Fruit fly (Drosophila melanogaster) whole organism, embryonic: Measurements from ENCODE around the gene FucTC.

Experiments
- Blimp-1 ChIP-seq: fragments of 200-800 bp; sonication (Bioruptor generic); optimal IDR thresholded peaks from 3 replicates; lab custom pipeline; 2018; ENCODE audit warnings: missing biosample characterization, missing genetic modification characterization, mild to moderate bottlenecking, moderate library complexity, missing genetic modification reagents
- CG10267 ChIP-seq: fragments of 200-800 bp; sonication (Bioruptor generic); optimal IDR thresholded peaks from 2 replicates; lab custom pipeline; 2018; ENCODE audit warnings: missing biosample characterization, mild to moderate bottlenecking, missing genetic modification characterization, moderate library complexity
- CG10462 ChIP-seq: fragments of 200-800 bp; sonication (Bioruptor generic); optimal IDR thresholded peaks from 2 replicates; lab custom pipeline; 2016; ENCODE audit warnings: missing biosample characterization, missing genetic modification characterization
- CG10979 ChIP-seq: fragments of 200-800 bp; sonication (Bioruptor generic); optimal IDR thresholded peaks from 2 replicates; lab custom pipeline; 2018; ENCODE audit warnings: missing biosample characterization, mild to moderate bottlenecking, missing genetic modification characterization, moderate library complexity
- CG11456 ChIP-seq: fragments of 200-800 bp; sonication (Bioruptor generic); IDR thresholded peaks from 3 replicates; pipeline ENCODE4 v1.3.6; 2022; ENCODE audit warnings: missing biosample characterization, missing genetic modification characterization
- CG11723 ChIP-seq: fragments of 200-800 bp; sonication (Bioruptor generic); optimal IDR thresholded peaks from 2 replicates; lab custom pipeline; 2017; ENCODE audit warnings: missing biosample characterization, mild to moderate bottlenecking, missing genetic modification characterization
- CG12659 ChIP-seq: fragments of 200-800 bp; sonication (Bioruptor generic); optimal IDR thresholded peaks from 3 replicates; lab custom pipeline; 2017; ENCODE audit warnings: mild to moderate bottlenecking, missing biosample characterization, missing genetic modification reagents, missing genetic modification characterization
- CG12942 ChIP-seq: fragments of 200-800 bp; sonication (Bioruptor generic); optimal IDR thresholded peaks from 3 replicates; lab custom pipeline; 2016; ENCODE audit warnings: missing biosample characterization, missing genetic modification characterization
- CG13775 ChIP-seq: fragments of 200-800 bp; sonication (Bioruptor generic); optimal IDR thresholded peaks from 3 replicates; lab custom pipeline; 2017; ENCODE audit warnings: missing biosample characterization, mild to moderate bottlenecking, missing genetic modification characterization
- CG14441 ChIP-seq: fragments of 200-800 bp; sonication (Bioruptor generic); IDR thresholded peaks from 2 replicates; pipeline ENCODE4 v1.3.6; 2022; ENCODE audit warnings: missing biosample characterization, missing genetic modification characterization
- CG1647 ChIP-seq: fragments of 200-800 bp; sonication (Bioruptor generic); optimal IDR thresholded peaks from 3 replicates; lab custom pipeline; 2016; ENCODE audit warnings: missing biosample characterization, missing genetic modification characterization
- CG16815 ChIP-seq: fragments of 200-800 bp; sonication (Bioruptor generic); optimal IDR thresholded peaks from 3 replicates; lab custom pipeline; 2017; ENCODE audit warnings: missing biosample characterization, mild to moderate bottlenecking, missing genetic modification characterization
- CG17359 ChIP-seq: fragments of 200-800 bp; sonication (Bioruptor generic); optimal IDR thresholded peaks from 3 replicates; lab custom pipeline; 2018; ENCODE audit warnings: missing biosample characterization, mild to moderate bottlenecking, missing genetic modification characterization, moderate library complexity
- CG18011 ChIP-seq: fragments of 200-800 bp; sonication (Bioruptor generic); optimal IDR thresholded peaks from 2 replicates; lab custom pipeline; 2017; ENCODE audit warnings: missing biosample characterization, missing genetic modification characterization, mild to moderate bottlenecking, moderate library complexity, missing genotype
- CG18619 ChIP-seq: fragments of 200-800 bp; sonication (Bioruptor generic); optimal IDR thresholded peaks from 3 replicates; lab custom pipeline; 2017; ENCODE audit warnings: missing biosample characterization, mild to moderate bottlenecking, missing genetic modification characterization
- CG31441 ChIP-seq: fragments of 200-800 bp; sonication (Bioruptor generic); IDR thresholded peaks from 2 replicates; pipeline ENCODE4 v1.3.6; 2022; ENCODE audit warnings: missing biosample characterization, missing genetic modification characterization
- CG32532 ChIP-seq: fragments of 200-800 bp; sonication (Bioruptor generic); IDR thresholded peaks from 2 replicates; pipeline ENCODE4 v1.3.6; 2022; ENCODE audit warnings: missing biosample characterization, missing genetic modification characterization
- CG34224 ChIP-seq: fragments of 200-800 bp; sonication (Bioruptor generic); IDR thresholded peaks from 3 replicates; pipeline ENCODE4 v1.3.6; 2022; ENCODE audit warnings: missing biosample characterization, missing genetic modification characterization; ENCODE audit not compliant: partially characterized antibody
- CG3838 ChIP-seq: fragments of 200-800 bp; sonication (Bioruptor generic); optimal IDR thresholded peaks from 3 replicates; lab custom pipeline; 2016; ENCODE audit warnings: missing biosample characterization, missing genetic modification characterization
- CG6791 ChIP-seq: fragments of 200-800 bp; sonication (Bioruptor generic); IDR thresholded peaks from 3 replicates; pipeline ENCODE4 v1.3.6; 2022; ENCODE audit warnings: missing biosample characterization, missing genetic modification characterization; ENCODE audit not compliant: partially characterized antibody
- CG8290 ChIP-seq, 3 experiments: fragments of 200-800 bp; sonication (Bioruptor generic); optimal IDR thresholded peaks; 2 replicates each; lab custom pipeline; 2016 to 2019; ENCODE audit warnings: missing biosample characterization in 3 of 3, missing genetic modification characterization in 3 of 3, mild to moderate bottlenecking in 2 of 3, moderate library complexity in 1 of 3
- CG8388 ChIP-seq: fragments of 200-800 bp; sonication (Bioruptor generic); optimal IDR thresholded peaks from 2 replicates; lab custom pipeline; 2019; ENCODE audit warnings: missing biosample characterization, mild to moderate bottlenecking, missing genetic modification characterization, moderate library complexity
- CG9932 ChIP-seq: fragments of 200-800 bp; sonication (Bioruptor generic); IDR thresholded peaks from 2 replicates; pipeline ENCODE4 v1.3.6; 2022; ENCODE audit warnings: missing biosample characterization, missing genetic modification characterization
- Dip2 ChIP-seq: fragments of 200-800 bp; sonication (Bioruptor generic); IDR thresholded peaks from 2 replicates; pipeline ENCODE4 v1.3.6; 2022; ENCODE audit warnings: missing biosample characterization, missing genetic modification characterization
- Dref ChIP-seq: fragments of 200-800 bp; sonication (Bioruptor generic); IDR thresholded peaks from 2 replicates; pipeline ENCODE4 v1.3.6; 2022; ENCODE audit warnings: missing biosample characterization, missing genetic modification characterization
- Ets97D ChIP-seq: fragments of 200-800 bp; sonication (Bioruptor generic); optimal IDR thresholded peaks from 3 replicates; lab custom pipeline; 2016; ENCODE audit warnings: missing biosample characterization, missing genetic modification characterization
- H2.0 ChIP-seq: fragments of 200-800 bp; sonication (Bioruptor generic); IDR thresholded peaks from 2 replicates; pipeline ENCODE4 v1.3.6; 2022; ENCODE audit warnings: missing biosample characterization, missing genetic modification characterization
- HLH4C ChIP-seq: fragments of 200-800 bp; sonication (Bioruptor generic); IDR thresholded peaks from 3 replicates; pipeline ENCODE4 v1.3.6; 2022; ENCODE audit warnings: missing biosample characterization, missing genetic modification characterization; ENCODE audit not compliant: partially characterized antibody
- HmgD ChIP-seq: fragments of 200-800 bp; sonication (Bioruptor generic); optimal IDR thresholded peaks from 3 replicates; lab custom pipeline; 2016; ENCODE audit warnings: missing biosample characterization, missing genetic modification characterization
- Pdp1 ChIP-seq, 2 experiments: fragments of 200-800 bp; sonication (Bioruptor generic); optimal IDR thresholded peaks; 3 replicates each; lab custom pipeline; 2016; ENCODE audit warnings: missing biosample characterization in 2 of 2, missing genetic modification characterization in 2 of 2, mild to moderate bottlenecking in 1 of 2, moderate library complexity in 1 of 2
- Scr ChIP-seq: fragments of 200-800 bp; sonication (Bioruptor generic); IDR thresholded peaks from 2 replicates; pipeline ENCODE4 v1.3.6; 2022; ENCODE audit warnings: missing biosample characterization, missing genetic modification characterization; ENCODE audit not compliant: partially characterized antibody
- al ChIP-seq: fragments of 200-800 bp; sonication (Bioruptor generic); IDR thresholded peaks from 2 replicates; pipeline ENCODE4 v1.3.6; 2022; ENCODE audit warnings: missing biosample characterization, missing genetic modification characterization
- ap ChIP-seq: fragments of 200-800 bp; sonication (Bioruptor generic); IDR thresholded peaks from 2 replicates; pipeline ENCODE4 v1.3.6; 2022; ENCODE audit warnings: missing biosample characterization, missing genetic modification characterization
- bsh ChIP-seq, 2 experiments: fragments of 200-800 bp; sonication (Bioruptor generic); optimal IDR thresholded peaks; 2 replicates each; lab custom pipeline; 2017 to 2018; ENCODE audit warnings: mild to moderate bottlenecking in 2 of 2, missing biosample characterization in 2 of 2, missing genetic modification characterization in 2 of 2, moderate library complexity in 1 of 2
- esg ChIP-seq: fragments of 200-800 bp; sonication (Bioruptor generic); conservative IDR thresholded peaks from 2 replicates; pipeline ENCODE4 v1.3.6; 2022; ENCODE audit warnings: missing biosample characterization, missing genetic modification characterization
- gem ChIP-seq: fragments of 200-800 bp; sonication (Bioruptor generic); optimal IDR thresholded peaks from 2 replicates; lab custom pipeline; 2019; ENCODE audit warnings: missing biosample characterization, mild to moderate bottlenecking, missing genetic modification characterization, moderate library complexity
- hb ChIP-seq: fragments of 200-800 bp; sonication (Bioruptor generic); IDR thresholded peaks from 3 replicates; pipeline ENCODE4 v1.3.6; 2022; ENCODE audit warnings: missing biosample characterization, missing genetic modification characterization; ENCODE audit not compliant: partially characterized antibody
- hbn ChIP-seq: fragments of 200-800 bp; sonication (Bioruptor generic); IDR thresholded peaks from 2 replicates; pipeline ENCODE4 v1.3.6; 2022; ENCODE audit warnings: missing biosample characterization, missing genetic modification characterization; ENCODE audit not compliant: partially characterized antibody
- insv ChIP-seq, 2 experiments: fragments of 200-800 bp; sonication (Bioruptor generic); optimal IDR thresholded peaks; 3 replicates each; lab custom pipeline; 2016 to 2018; ENCODE audit warnings: missing biosample characterization in 2 of 2, missing genetic modification characterization in 2 of 2
- inv ChIP-seq: fragments of 200-800 bp; sonication (Bioruptor generic); IDR thresholded peaks from 2 replicates; pipeline ENCODE4 v1.3.6; 2022; ENCODE audit warnings: missing biosample characterization, missing genetic modification characterization; ENCODE audit not compliant: partially characterized antibody
- kah ChIP-seq: fragments of 200-800 bp; sonication (Bioruptor generic); optimal IDR thresholded peaks from 2 replicates; lab custom pipeline; 2018; ENCODE audit warnings: missing biosample characterization, mild to moderate bottlenecking, missing genetic modification characterization
- ken ChIP-seq: fragments of 200-800 bp; sonication (Bioruptor generic); IDR thresholded peaks from 3 replicates; pipeline ENCODE4 v1.3.6; 2022; ENCODE audit warnings: missing biosample characterization, missing genetic modification characterization
- klu ChIP-seq: fragments of 200-800 bp; sonication (Bioruptor generic); IDR thresholded peaks from 2 replicates; pipeline ENCODE4 v1.3.6; 2022; ENCODE audit warnings: missing biosample characterization, missing genetic modification characterization
- sens ChIP-seq: fragments of 200-800 bp; sonication (Bioruptor generic); peaks from one replicate; lab custom pipeline; 2016; ENCODE audit warnings: missing biosample characterization, missing genetic modification characterization
- shn ChIP-seq: fragments of 200-800 bp; sonication (Bioruptor generic); optimal IDR thresholded peaks from 3 replicates; lab custom pipeline; 2016; ENCODE audit warnings: missing biosample characterization, missing genetic modification characterization
- sob ChIP-seq: fragments of 200-800 bp; sonication (Bioruptor generic); IDR thresholded peaks from 2 replicates; pipeline ENCODE4 v1.3.6; 2022; ENCODE audit warnings: missing biosample characterization, missing genetic modification characterization
- tna ChIP-seq: fragments of 200-800 bp; sonication (Bioruptor generic); IDR thresholded peaks from 2 replicates; pipeline ENCODE4 v1.3.6; 2022; ENCODE audit warnings: missing biosample characterization, missing genetic modification characterization; ENCODE audit not compliant: partially characterized antibody
- unc-4 ChIP-seq: fragments of 200-800 bp; sonication (Bioruptor generic); IDR thresholded peaks from 2 replicates; pipeline ENCODE4 v1.3.6; 2022; ENCODE audit warnings: missing biosample characterization, missing genetic modification characterization; ENCODE audit not compliant: partially characterized antibody
- vvl ChIP-seq: fragments of 200-800 bp; sonication (Bioruptor generic); IDR thresholded peaks from 2 replicates; pipeline ENCODE4 v1.3.6; 2022; ENCODE audit warnings: missing biosample characterization, missing genetic modification characterization

Gene FucTC

dm6 chrX:23007399-23007798 is 3.7 kb downstream of the FucTC start (continued):
- TF ChIP-seq HLH4C (GFP tag; lab: Robert Waterston, UW) = peak; percentile 97
- TF ChIP-seq CG17359 (tag; lab: Kevin White, UChicago) = peak; percentile 15
- TF ChIP-seq CG1647 (GFP tag; lab: Kevin White, UChicago) = no peak
- peak; percentile 55 for TF ChIP-seq gem
- peak; percentile 95 for TF ChIP-seq Scr (GFP tag; lab: Robert Waterston, UW)
- TF ChIP-seq Ets97D = peak; percentile 52
- peak; percentile 96 for TF ChIP-seq hbn (GFP tag; lab: Robert Waterston, UW)
- peak; percentile 30 for TF ChIP-seq CG13775 (GFP tag; lab: Kevin White, UChicago)
- peak in 1 of 2 experiments; percentile 25 for TF ChIP-seq bsh (GFP tag; optimal IDR thresholded peaks at IDR 0.05; lab: Kevin White, UChicago)
- peak; percentile 40; the same call in 1 of the 2 replicates for TF ChIP-seq vvl (GFP tag; lab: Robert Waterston, UW)
- no peak for TF ChIP-seq CG11456 (GFP tag; lab: Robert Waterston, UW)
- peak in 1 of 2 experiments; percentile 13 for TF ChIP-seq Pdp1 (GFP tag; optimal IDR thresholded peaks at IDR 0.05; lab: Kevin White, UChicago)
- TF ChIP-seq CG31441 (GFP tag; lab: Robert Waterston, UW) = 0 out of 2 replicates have a peak, but pooled peaks have one; percentile 17
- TF ChIP-seq ken (GFP tag; lab: Robert Waterston, UW) = no peak
- 0 out of 2 replicates have a peak, but pooled peaks have one; percentile 33 for TF ChIP-seq al (GFP tag; lab: Robert Waterston, UW)
- peak; percentile 94 for TF ChIP-seq Dref
- peak; percentile 50 for TF ChIP-seq CG12659 (GFP tag; lab: Kevin White, UChicago)
- peak; percentile 99 for TF ChIP-seq CG6791 (GFP tag; lab: Robert Waterston, UW)
- peak; percentile 27 for TF ChIP-seq HmgD (GFP tag; lab: Kevin White, UChicago)
- no peak for TF ChIP-seq CG11723 (GFP tag; lab: Kevin White, UChicago)
- TF ChIP-seq CG16815 (GFP tag; lab: Kevin White, UChicago) = no peak
- no peak for TF ChIP-seq kah (GFP tag; lab: Kevin White, UChicago)
- TF ChIP-seq Dip2 (GFP tag; lab: Robert Waterston, UW) = no peak
- no peak for TF ChIP-seq insv (GFP tag; optimal IDR thresholded peaks at IDR 0.05; lab: Kevin White, UChicago)
- TF ChIP-seq CG32532 (GFP tag; lab: Robert Waterston, UW) = peak; percentile 56
- TF ChIP-seq CG9932 (GFP tag; lab: Robert Waterston, UW) = peak; percentile 79
- no peak for TF ChIP-seq esg (GFP tag; lab: Robert Waterston, UW)
- peak; percentile 7 for TF ChIP-seq CG10979 (tag; lab: Kevin White, UChicago)
- no peak for TF ChIP-seq shn (GFP tag; lab: Kevin White, UChicago)
- TF ChIP-seq tna (GFP tag; lab: Robert Waterston, UW) = peak; percentile 98
- peak; percentile 96 for TF ChIP-seq CG34224 (GFP tag; lab: Robert Waterston, UW)
- TF ChIP-seq inv (GFP tag; lab: Robert Waterston, UW) = peak; percentile 98
- TF ChIP-seq CG10462 = no peak
- TF ChIP-seq CG8388 (GFP tag; lab: Kevin White, UChicago) = peak; percentile 34
- no peak for TF ChIP-seq CG3838 (GFP tag; lab: Kevin White, UChicago)
- TF ChIP-seq unc-4 = peak; percentile 92
- 0 out of 2 replicates have a peak, but pooled peaks have one; percentile 11 for TF ChIP-seq CG14441
- TF ChIP-seq sob (GFP tag; lab: Robert Waterston, UW) = peak; percentile 46; the same call in 1 of the 2 replicates
- TF ChIP-seq CG18619 (GFP tag; lab: Kevin White, UChicago) = no peak
- TF ChIP-seq H2.0 (GFP tag; lab: Robert Waterston, UW) = 0 out of 2 replicates have a peak, but pooled peaks have one; percentile 33
- TF ChIP-seq CG10267 (tag; lab: Kevin White, UChicago) = peak; percentile 60
- TF ChIP-seq CG8290 (GFP tag; optimal IDR thresholded peaks at IDR 0.05; lab: Kevin White, UChicago) = peak; percentile 30
- TF ChIP-seq CG8290 (tag; optimal IDR thresholded peaks at IDR 0.05; lab: Kevin White, UChicago) = peak in 1 of 2 experiments; percentile 60
- peak; percentile 20 for TF ChIP-seq Blimp-1 (GFP tag; lab: Kevin White, UChicago)
- TF ChIP-seq klu (GFP tag; lab: Robert Waterston, UW) = peak; percentile 17; the same call in 1 of the 2 replicates
- TF ChIP-seq ap = 0 out of 2 replicates have a peak, but pooled peaks have one; percentile 11
- TF ChIP-seq CG12942 (GFP tag; lab: Kevin White, UChicago) = no peak
- peak; percentile 99 for TF ChIP-seq hb (GFP tag; lab: Robert Waterston, UW)
- peak; percentile 64 for TF ChIP-seq sens (GFP tag; lab: Kevin White, UChicago)
- TF ChIP-seq CG18011 (GFP tag; lab: Kevin White, UChicago) = no peak
